Fruit fly (Drosophila melanogaster) whole organism, embryonic: ENCODE measurements around the gene CG9986.

Experiments used
- Abd-B ChIP-seq: fragments of 200-800 bp; sonication (Bioruptor generic); optimal IDR thresholded peaks from 2 replicates; lab custom pipeline; 2018; ENCODE audit warnings: missing biosample characterization, mild to moderate bottlenecking, missing genetic modification characterization, moderate library complexity
- Atf6 ChIP-seq: fragments of 200-800 bp; sonication (Bioruptor generic); IDR thresholded peaks from 2 replicates; pipeline ENCODE4 v1.3.6; 2022; ENCODE audit warnings: missing biosample characterization, missing genetic modification characterization
- CG10431 ChIP-seq: fragments of 200-800 bp; sonication (Bioruptor generic); optimal IDR thresholded peaks from 3 replicates; lab custom pipeline; 2018; ENCODE audit warnings: missing biosample characterization, mild to moderate bottlenecking, missing genetic modification characterization
- CG10565 ChIP-seq: fragments of 200-800 bp; sonication (Bioruptor generic); optimal IDR thresholded peaks from 3 replicates; lab custom pipeline; 2016; ENCODE audit warnings: missing biosample characterization, mild to moderate bottlenecking, missing genetic modification characterization
- CG12219 ChIP-seq: fragments of 200-800 bp; sonication (Bioruptor generic); optimal IDR thresholded peaks from 3 replicates; lab custom pipeline; 2018; ENCODE audit warnings: missing biosample characterization, mild to moderate bottlenecking, missing genetic modification characterization
- CG15514 ChIP-seq: fragments of 200-800 bp; sonication (Bioruptor generic); optimal IDR thresholded peaks from 3 replicates; lab custom pipeline; 2017; ENCODE audit warnings: missing biosample characterization, missing genetic modification characterization, mild to moderate bottlenecking, moderate library complexity, missing genetic modification reagents
- CG15696 ChIP-seq: fragments of 200-800 bp; sonication (Bioruptor generic); optimal IDR thresholded peaks from 2 replicates; lab custom pipeline; 2019; ENCODE audit warnings: missing biosample characterization, mild to moderate bottlenecking, missing genetic modification characterization, moderate library complexity
- CG1602 ChIP-seq: fragments of 200-800 bp; sonication (Bioruptor generic); optimal IDR thresholded peaks from 3 replicates; lab custom pipeline; 2016; ENCODE audit warnings: missing biosample characterization, missing genetic modification characterization
- CG2889 ChIP-seq: fragments of 200-800 bp; sonication (Bioruptor generic); IDR thresholded peaks from 3 replicates; pipeline ENCODE4 v1.3.6; 2022; ENCODE audit warnings: missing biosample characterization, missing genetic modification characterization
- CG31388 ChIP-seq: fragments of 200-800 bp; sonication (Bioruptor generic); optimal IDR thresholded peaks from 2 replicates; lab custom pipeline; 2016; ENCODE audit warnings: missing biosample characterization, missing genetic modification characterization
- CG34224 ChIP-seq: fragments of 200-800 bp; sonication (Bioruptor generic); IDR thresholded peaks from 3 replicates; pipeline ENCODE4 v1.3.6; 2022; ENCODE audit warnings: missing biosample characterization, missing genetic modification characterization; ENCODE audit not compliant: partially characterized antibody
- CG34422 ChIP-seq: fragments of 200-800 bp; sonication (Bioruptor generic); IDR thresholded peaks from 3 replicates; pipeline ENCODE4 v1.3.6; 2022; ENCODE audit warnings: missing biosample characterization, missing genetic modification characterization
- CG4854 ChIP-seq: fragments of 200-800 bp; sonication (Bioruptor generic); optimal IDR thresholded peaks from 2 replicates; lab custom pipeline; 2016; ENCODE audit warnings: missing biosample characterization, missing genetic modification characterization, inconsistent platforms
- CG5245 ChIP-seq: fragments of 200-800 bp; sonication (Bioruptor generic); optimal IDR thresholded peaks from 3 replicates; lab custom pipeline; 2016; ENCODE audit warnings: missing biosample characterization, missing genetic modification characterization
- CG6175 ChIP-seq: fragments of 200-800 bp; sonication (Bioruptor generic); IDR thresholded peaks from 3 replicates; pipeline ENCODE4 v1.3.6; 2022; ENCODE audit warnings: missing biosample characterization, missing genetic modification characterization
- CG6689 ChIP-seq: fragments of 200-800 bp; sonication (Bioruptor generic); IDR thresholded peaks from 2 replicates; pipeline ENCODE4 v1.3.6; 2022; ENCODE audit warnings: missing biosample characterization, missing genetic modification characterization
- CG6813 ChIP-seq: fragments of 200-800 bp; sonication (Bioruptor generic); optimal IDR thresholded peaks from 2 replicates; lab custom pipeline; 2017; ENCODE audit warnings: missing biosample characterization, missing genetic modification characterization, mild to moderate bottlenecking, moderate library complexity, missing genetic modification reagents
- CG7271 ChIP-seq: fragments of 200-800 bp; sonication (Bioruptor generic); optimal IDR thresholded peaks from 2 replicates; lab custom pipeline; 2018; ENCODE audit warnings: missing biosample characterization, mild to moderate bottlenecking, missing genetic modification characterization, moderate library complexity
- CG7357 ChIP-seq: fragments of 200-800 bp; sonication (Bioruptor generic); IDR thresholded peaks from 3 replicates; pipeline ENCODE4 v1.3.6; 2022; ENCODE audit warnings: missing biosample characterization, missing genetic modification characterization
- CG9609 ChIP-seq: fragments of 200-800 bp; sonication (Bioruptor generic); optimal IDR thresholded peaks from 3 replicates; lab custom pipeline; 2016; ENCODE audit warnings: missing biosample characterization, missing genetic modification characterization
- CG9876 ChIP-seq: fragments of 200-800 bp; sonication (Bioruptor generic); optimal IDR thresholded peaks from 2 replicates; lab custom pipeline; 2016; ENCODE audit warnings: missing biosample characterization, missing genetic modification characterization
- Dbx ChIP-seq: fragments of 200-800 bp; sonication (Bioruptor generic); IDR thresholded peaks from 3 replicates; pipeline ENCODE4 v1.3.6; 2022; ENCODE audit warnings: missing biosample characterization, missing genetic modification characterization
- Dek ChIP-seq: fragments of 200-800 bp; sonication (Bioruptor generic); optimal IDR thresholded peaks from 3 replicates; lab custom pipeline; 2019; ENCODE audit warnings: missing biosample characterization, mild to moderate bottlenecking, missing genetic modification characterization, moderate library complexity
- MTF-1 ChIP-seq: fragments of 200-800 bp; sonication (Bioruptor generic); optimal IDR thresholded peaks from 2 replicates; lab custom pipeline; 2018; ENCODE audit warnings: missing biosample characterization, mild to moderate bottlenecking, missing genetic modification characterization, borderline replicate concordance
- Nf-YC ChIP-seq: fragments of 200-800 bp; optimal IDR thresholded peaks from 3 replicates; lab custom pipeline; 2019; ENCODE audit warnings: missing biosample characterization, mild to moderate bottlenecking, missing genetic modification characterization, moderate library complexity
- NfI ChIP-seq: fragments of 200-800 bp; sonication (Bioruptor generic); optimal IDR thresholded peaks from 3 replicates; lab custom pipeline; 2018; ENCODE audit warnings: missing biosample characterization, mild to moderate bottlenecking, missing genetic modification characterization, moderate library complexity
- Rx ChIP-seq: fragments of 200-800 bp; sonication (Bioruptor generic); IDR thresholded peaks from 2 replicates; pipeline ENCODE4 v1.3.6; 2022; ENCODE audit warnings: missing biosample characterization, missing genetic modification characterization
- Sry-β ChIP-seq: fragments of 200-800 bp; sonication (Bioruptor generic); optimal IDR thresholded peaks from 2 replicates; lab custom pipeline; 2018; ENCODE audit warnings: missing biosample characterization, mild to moderate bottlenecking, missing genetic modification characterization, moderate library complexity
- Stat92E ChIP-seq, 3 experiments: fragments of >200 bp in 2 of 3; fragments of 200-800 bp in 1 of 3; sonication (Bioruptor generic) in 1 of 3; optimal IDR thresholded peaks; 2 replicates each; lab custom pipeline; 2017 to 2019; ENCODE audit warnings: missing biosample characterization in 3 of 3, missing genetic modification characterization in 3 of 3, mild to moderate bottlenecking in 1 of 3, moderate library complexity in 1 of 3
- al ChIP-seq: fragments of 200-800 bp; sonication (Bioruptor generic); IDR thresholded peaks from 2 replicates; pipeline ENCODE4 v1.3.6; 2022; ENCODE audit warnings: missing biosample characterization, missing genetic modification characterization
- btn ChIP-seq: fragments of 200-800 bp; sonication (Bioruptor generic); optimal IDR thresholded peaks from 2 replicates; lab custom pipeline; 2016; ENCODE audit warnings: missing biosample characterization, missing genetic modification characterization
- cas ChIP-seq: fragments of 200-800 bp; sonication (Bioruptor generic); IDR thresholded peaks from 2 replicates; pipeline ENCODE4 v1.3.6; 2022; ENCODE audit warnings: missing biosample characterization, missing genetic modification characterization
- jigr1 ChIP-seq: fragments of 200-800 bp; sonication (Bioruptor generic); IDR thresholded peaks from 3 replicates; pipeline ENCODE4 v1.3.6; 2022; ENCODE audit warnings: missing biosample characterization, missing genetic modification characterization
- lov ChIP-seq, 2 experiments: fragments of 200-800 bp in 1 of 2; fragments of >200 bp in 1 of 2; sonication (Bioruptor generic) in 1 of 2; IDR thresholded peaks in 1 of 2; optimal IDR thresholded peaks in 1 of 2; 2 replicates in 1 of 2; 3 replicates in 1 of 2; pipeline versions ENCODE4 v1.3.6 to Lab custom; 2017 to 2022; ENCODE audit warnings: missing biosample characterization in 1 of 2, missing genetic modification characterization in 1 of 2
- maf-S ChIP-seq: fragments of 200-800 bp; sonication (Bioruptor generic); optimal IDR thresholded peaks from 2 replicates; lab custom pipeline; 2016; ENCODE audit warnings: missing biosample characterization, missing genetic modification characterization
- nau ChIP-seq: fragments of 200-800 bp; sonication (Bioruptor generic); optimal IDR thresholded peaks from 3 replicates; lab custom pipeline; 2017; ENCODE audit warnings: missing biosample characterization, mild to moderate bottlenecking, missing genetic modification characterization, missing genetic modification reagents
- nerfin-1 ChIP-seq: fragments of 200-800 bp; sonication (Bioruptor generic); optimal IDR thresholded peaks from 3 replicates; lab custom pipeline; 2019; ENCODE audit warnings: missing biosample characterization, mild to moderate bottlenecking, missing genetic modification characterization, moderate library complexity
- oc ChIP-seq: fragments of 200-800 bp; sonication (Bioruptor generic); optimal IDR thresholded peaks from 2 replicates; lab custom pipeline; 2018; ENCODE audit warnings: missing biosample characterization, mild to moderate bottlenecking, missing genetic modification characterization, moderate library complexity
- otp ChIP-seq: fragments of 200-800 bp; sonication (Bioruptor generic); IDR thresholded peaks from 3 replicates; pipeline ENCODE4, ENCODE4 v1.3.6; 2022; ENCODE audit warnings: missing biosample characterization, missing genetic modification characterization
- prd ChIP-seq, 3 experiments: fragments of >200 bp in 2 of 3; fragments of 200-800 bp in 1 of 3; sonication (Bioruptor generic) in 1 of 3; optimal IDR thresholded peaks in 2 of 3; IDR thresholded peaks in 1 of 3; 2 replicates in 2 of 3; 3 replicates in 1 of 3; pipeline versions ENCODE4 v1.3.6 to Lab custom; 2017 to 2022; ENCODE audit warnings: missing biosample characterization in 1 of 3, missing genetic modification characterization in 1 of 3
- pros ChIP-seq: fragments of 200-800 bp; sonication (Bioruptor generic); optimal IDR thresholded peaks from 3 replicates; lab custom pipeline; 2019; ENCODE audit warnings: missing biosample characterization, mild to moderate bottlenecking, missing genetic modification characterization, moderate library complexity
- sens ChIP-seq: fragments of 200-800 bp; sonication (Bioruptor generic); peaks from one replicate; lab custom pipeline; 2016; ENCODE audit warnings: missing biosample characterization, missing genetic modification characterization
- seq ChIP-seq: fragments of 200-800 bp; sonication (Bioruptor generic); IDR thresholded peaks from 2 replicates; pipeline ENCODE4 v1.3.6; 2022; ENCODE audit warnings: missing biosample characterization, missing genetic modification characterization
- slp2 ChIP-seq: fragments of 200-800 bp; sonication (Bioruptor generic); optimal IDR thresholded peaks from 2 replicates; lab custom pipeline; 2016; ENCODE audit warnings: missing biosample characterization, missing genetic modification characterization
- unc-4 ChIP-seq: fragments of 200-800 bp; sonication (Bioruptor generic); IDR thresholded peaks from 2 replicates; pipeline ENCODE4 v1.3.6; 2022; ENCODE audit warnings: missing biosample characterization, missing genetic modification characterization; ENCODE audit not compliant: partially characterized antibody
- unpg ChIP-seq: fragments of 200-800 bp; sonication (Bioruptor generic); optimal IDR thresholded peaks from 3 replicates; lab custom pipeline; 2018; ENCODE audit warnings: missing biosample characterization, mild to moderate bottlenecking, missing genetic modification characterization, moderate library complexity

Gene CG9986

DNA sequence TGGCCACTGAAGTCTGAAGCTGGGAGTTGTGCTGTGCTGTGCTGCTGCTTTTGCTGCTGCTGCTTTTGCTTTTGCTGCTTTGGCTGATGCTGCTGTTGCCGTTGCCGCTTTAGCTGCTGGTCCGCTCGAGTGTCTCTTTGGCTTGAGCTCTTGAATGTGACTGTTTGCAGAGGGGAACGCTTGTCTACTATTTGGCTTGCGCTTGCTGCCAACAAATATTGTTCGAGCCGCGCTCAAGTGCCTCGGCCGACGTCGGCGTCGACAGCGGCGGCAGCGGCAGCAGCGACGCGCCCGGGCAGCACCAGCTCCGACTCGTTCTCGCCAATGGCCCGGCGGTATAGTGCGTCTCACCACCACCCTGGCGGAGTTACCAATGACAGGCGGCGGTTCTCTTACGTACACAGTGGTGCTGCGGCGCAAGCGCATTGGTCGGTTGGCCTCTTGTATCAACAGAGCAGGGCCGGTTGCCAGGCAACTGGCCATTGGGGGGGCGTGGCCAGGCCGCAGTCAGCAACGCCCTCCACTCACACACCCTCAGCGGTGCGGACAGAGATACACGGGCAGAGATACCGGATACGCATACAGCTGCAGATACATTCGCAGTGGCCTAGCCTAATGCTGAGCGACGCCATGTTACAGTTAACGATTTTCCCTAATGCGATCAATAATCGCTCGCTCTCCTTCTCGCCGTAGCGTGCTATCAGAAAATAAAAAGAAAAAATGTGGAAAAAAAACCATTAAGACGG is 20.6 kb upstream of the CG9986 start, which contains the start of gene fkh (continued):
- peak; percentile 95 for TF ChIP-seq CG15514 (GFP tag; lab: Kevin White, UChicago)
- peak; percentile 43; the same call in 1 of the 3 replicates for TF ChIP-seq CG2889 (GFP tag; lab: Robert Waterston, UW)
- 0 out of 3 replicates have a peak, but pooled peaks have one; percentile 54 for TF ChIP-seq CG7357
- TF ChIP-seq unc-4 (GFP tag; lab: Robert Waterston, UW) = no peak; the same call in 1 of the 2 replicates
- TF ChIP-seq MTF-1 (GFP tag; lab: Kevin White, UChicago) = peak; percentile 96
- TF ChIP-seq nerfin-1 (tag; lab: Kevin White, UChicago) = peak; percentile 89
- peak; percentile 56 for TF ChIP-seq CG31388 (GFP tag; lab: Kevin White, UChicago)
- TF ChIP-seq CG4854 (GFP tag; lab: Kevin White, UChicago) = peak; percentile 95
- no peak for TF ChIP-seq Rx (GFP tag; lab: Robert Waterston, UW)
- peak; percentile 93 for TF ChIP-seq CG10431 (GFP tag; lab: Kevin White, UChicago)
- no peak for TF ChIP-seq prd (optimal IDR thresholded peaks at IDR 0.05; lab: Kevin White, UChicago)
- peak; percentile 59; the same call in 2 of the 3 replicates for TF ChIP-seq prd (GFP tag; IDR thresholded peaks at IDR 0.05; lab: Robert Waterston, UW)
- TF ChIP-seq lov (optimal IDR thresholded peaks at IDR 0.05; lab: Kevin White, UChicago) = no peak
- peak; percentile 82; the same call in 2 of the 3 replicates for TF ChIP-seq lov (GFP tag; IDR thresholded peaks at IDR 0.05; lab: Robert Waterston, UW)
- TF ChIP-seq CG1602 (GFP tag; lab: Kevin White, UChicago) = peak; percentile 65
- peak; percentile 64 for TF ChIP-seq CG5245
- TF ChIP-seq CG10565 (GFP tag; lab: Kevin White, UChicago) = peak; percentile 65
- peak; percentile 34 for TF ChIP-seq pros (GFP tag; lab: Kevin White, UChicago)
- peak in 1 of 3 experiments; percentile 67 for TF ChIP-seq Stat92E (GFP tag; optimal IDR thresholded peaks at IDR 0.05; lab: Kevin White, UChicago)
- TF ChIP-seq CG7271 (tag; lab: Kevin White, UChicago) = no peak
- no peak for TF ChIP-seq al (GFP tag; lab: Robert Waterston, UW)
- peak; percentile 68 for TF ChIP-seq Sry-β (GFP tag; lab: Kevin White, UChicago)
- no peak for TF ChIP-seq Abd-B (GFP tag; lab: Kevin White, UChicago)
- peak; percentile 86 for TF ChIP-seq maf-S (GFP tag; lab: Kevin White, UChicago)
- TF ChIP-seq CG6689 (GFP tag; lab: Robert Waterston, UW) = peak; percentile 57; the same call in 1 of the 2 replicates
- peak; percentile 98 for TF ChIP-seq sens
- TF ChIP-seq CG6175 (GFP tag; lab: Robert Waterston, UW) = 0 out of 3 replicates have a peak, but pooled peaks have one; percentile 61
- TF ChIP-seq CG34224 = peak; percentile 67; the same call in 2 of the 3 replicates
- TF ChIP-seq CG9876 (GFP tag; lab: Kevin White, UChicago) = peak; percentile 64
- peak; percentile 72 for TF ChIP-seq unpg (GFP tag; lab: Kevin White, UChicago)
- TF ChIP-seq Atf6 = peak; percentile 89
- peak; percentile 76 for TF ChIP-seq NfI (GFP tag; lab: Kevin White, UChicago)
- TF ChIP-seq Dek (tag; lab: Kevin White, UChicago) = no peak
- TF ChIP-seq btn (GFP tag; lab: Kevin White, UChicago) = peak; percentile 91
- TF ChIP-seq CG12219 (GFP tag; lab: Kevin White, UChicago) = peak; percentile 85
- TF ChIP-seq CG34422 (GFP tag; lab: Robert Waterston, UW) = peak; percentile 50; the same call in 1 of the 3 replicates
- TF ChIP-seq CG15696 (tag; lab: Kevin White, UChicago) = peak; percentile 81
- TF ChIP-seq nau = peak; percentile 99
- peak; percentile 84 for TF ChIP-seq slp2
- TF ChIP-seq oc = peak; percentile 81
- TF ChIP-seq Nf-YC (tag; lab: Kevin White, UChicago) = peak; percentile 100
- TF ChIP-seq otp (GFP tag; lab: Robert Waterston, UW) = peak; percentile 90
- TF ChIP-seq CG6813 = peak; percentile 98
- TF ChIP-seq CG9609 = peak; percentile 74
- TF ChIP-seq jigr1 = no peak
- peak; percentile 97 for TF ChIP-seq seq (GFP tag; lab: Robert Waterston, UW)
- TF ChIP-seq Dbx (GFP tag; lab: Robert Waterston, UW) = peak; percentile 93
- TF ChIP-seq cas (GFP tag; lab: Robert Waterston, UW) = 0 out of 2 replicates have a peak, but pooled peaks have one; percentile 15
